Fruit fly (Drosophila melanogaster): ENCODE results near the gene gd.

The gd gene

dm6 chrX:11993279-11993678, 5.7 kb upstream of the gd start (continued):
- TF ChIP-seq Meics (GFP tag; optimal IDR thresholded peaks at IDR 0.05) (no peak), CG11696 (GFP tag; IDR thresholded peaks at IDR 0.05) (no peak)

DNA sequence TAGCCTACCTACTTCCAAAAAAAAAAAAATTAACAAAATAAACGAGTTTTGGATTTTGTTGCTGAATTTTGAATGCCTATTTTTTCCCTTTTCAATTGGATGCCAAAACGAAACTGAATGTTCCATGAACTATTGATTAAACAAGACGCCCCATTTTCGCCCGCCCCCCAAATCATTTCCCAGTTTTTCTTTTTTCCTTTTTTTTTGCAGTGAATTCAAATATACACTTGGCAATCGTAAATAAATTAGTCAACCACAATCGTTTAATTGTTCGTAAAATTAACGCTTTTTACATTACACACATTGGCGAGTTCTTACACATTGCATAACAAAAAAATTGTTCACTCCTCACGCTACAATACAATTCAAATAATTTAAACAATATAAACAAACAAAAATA, 5.1 kb upstream of the gd start, which contains the start of gene CG18130:
Gene CG18130 (minus strand): TSS at position 101 of the 400 bp plus-strand sequence.
- TF ChIP-seq Ets65A (GFP tag) (no peak), CG4617 (GFP tag; optimal IDR thresholded peaks at IDR 0.05; ENCODE audit: borderline replicate concordance) (no peak), kni (GFP tag; optimal IDR thresholded peaks at IDR 0.05) (no peak), CG13287 (GFP tag; IDR thresholded peaks at IDR 0.05; ENCODE audit: partially characterized antibody) (no peak), CG10959 (GFP tag; IDR thresholded peaks at IDR 0.05) (no peak), CG10209 (GFP tag; optimal IDR thresholded peaks at IDR 0.05) (no peak), dmrt99B (tag; optimal IDR thresholded peaks at IDR 0.05) (no peak), CG8944 (GFP tag; optimal IDR thresholded peaks at IDR 0.05) (no peak), CG32767 (GFP tag; IDR thresholded peaks at IDR 0.05) (no peak), NC2α (GFP tag; optimal IDR thresholded peaks at IDR 0.05) (no peak), Fer3 (tag; optimal IDR thresholded peaks at IDR 0.05) (no peak), CG3281 (GFP tag; optimal IDR thresholded peaks at IDR 0.05) (no peak), sna (GFP tag; IDR thresholded peaks at IDR 0.05; ENCODE audit: partially characterized antibody) (no peak), CG4424 (GFP tag; optimal IDR thresholded peaks at IDR 0.05) (no peak), CG2199 (GFP tag; IDR thresholded peaks at IDR 0.05) (no peak), Meics (GFP tag; optimal IDR thresholded peaks at IDR 0.05) (no peak), lov (optimal IDR thresholded peaks at IDR 0.05) (no peak), lov (GFP tag; IDR thresholded peaks at IDR 0.05) (no peak), al (GFP tag; IDR thresholded peaks at IDR 0.05) (no peak), Awh (GFP tag; IDR thresholded peaks at IDR 0.05) (no peak)

dm6 chrX:11988912-11989311, 1.3 kb upstream of the gd start, which contains the start of gene tsg:
Gene tsg, minus strand, starts transcription at chrX:11988948.
- TF ChIP-seq Mes4 (GFP tag; optimal IDR thresholded peaks at IDR 0.05) (no peak), tll (GFP tag; optimal IDR thresholded peaks at IDR 0.05) (peak in 1 of 2 experiments; percentile 79), Elba2 (GFP tag; optimal IDR thresholded peaks at IDR 0.05) (peak; percentile 26), fru (optimal IDR thresholded peaks at IDR 0.05) (no peak), CG15479 (GFP tag; optimal IDR thresholded peaks at IDR 0.05) (peak; percentile 52), zen (tag; optimal IDR thresholded peaks at IDR 0.05) (peak; percentile 88)

- no peak for TF ChIP-seq lbe (GFP tag; optimal IDR thresholded peaks at IDR 0.05)
- TF ChIP-seq jigr1 (GFP tag; IDR thresholded peaks at IDR 0.05): no peak
- no peak for TF ChIP-seq CG16815 (GFP tag; optimal IDR thresholded peaks at IDR 0.05)
- TF ChIP-seq Blimp-1 (GFP tag; optimal IDR thresholded peaks at IDR 0.05): no peak
- no peak for TF ChIP-seq NfI (GFP tag; optimal IDR thresholded peaks at IDR 0.05)
- no peak for TF ChIP-seq Antp (GFP tag; optimal IDR thresholded peaks at IDR 0.05)
- TF ChIP-seq Vsx1 (GFP tag; optimal IDR thresholded peaks at IDR 0.05): no peak
Measured at dm6 chrX:11984987-11985386, 2.6 kb downstream of the gd start, which contains the start of gene cac. Gene cac, minus strand, starts transcription at chrX:11985087.

DNA sequence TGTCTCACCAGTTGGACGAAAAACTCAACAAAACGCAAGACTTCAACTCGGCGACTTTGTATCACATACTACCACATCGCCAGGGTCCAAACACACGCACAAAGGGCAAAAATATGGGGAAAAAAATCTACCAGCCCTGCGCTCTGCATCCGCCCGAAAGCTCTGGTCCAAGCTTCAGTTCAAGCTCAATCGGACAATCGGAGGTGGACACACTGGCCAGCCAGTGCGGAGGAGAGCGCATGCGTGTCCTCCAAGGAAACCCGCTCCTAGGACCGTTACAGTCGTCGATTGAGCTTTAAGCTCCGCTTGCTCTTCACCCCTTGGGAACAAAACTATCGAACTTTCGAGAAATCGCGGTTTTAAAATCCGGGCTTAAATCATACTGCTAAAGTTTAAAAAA, 3.7 kb downstream of the gd start:
- TF ChIP-seq CG14710 (tag; optimal IDR thresholded peaks at IDR 0.05) (peak; percentile 82), Ets65A (GFP tag) (peak; percentile 22), pzg (GFP tag; optimal IDR thresholded peaks at IDR 0.05) (peak; percentile 25), tll (GFP tag; optimal IDR thresholded peaks at IDR 0.05) (no peak), ewg (GFP tag; optimal IDR thresholded peaks at IDR 0.05) (peak; percentile 97)
